Fruit fly (Drosophila melanogaster) whole organism, prepupa: ENCODE data around the gene spz.
A peak's percentile ranks its signal among the peaks of the same experiment; 100 is the strongest.

Experiments used
- Blimp-1 ChIP-seq: fragments of 200-800 bp; sonication (Bioruptor generic); optimal IDR thresholded peaks from 3 replicates; lab custom pipeline; 2017; ENCODE audit warnings: missing biosample characterization, missing genetic modification characterization, mild to moderate bottlenecking, moderate library complexity, missing genetic modification reagents
- CG10631 ChIP-seq: fragments of 200-800 bp; sonication (Bioruptor generic); optimal IDR thresholded peaks from 2 replicates; lab custom pipeline; 2016; ENCODE audit warnings: missing biosample characterization, missing genetic modification characterization
- CG10669 ChIP-seq: fragments of 200-800 bp; sonication (Bioruptor generic); optimal IDR thresholded peaks from 3 replicates; lab custom pipeline; 2018; ENCODE audit warnings: missing biosample characterization, mild to moderate bottlenecking, missing genetic modification characterization, moderate library complexity
- CG11762 ChIP-seq: fragments of 200-800 bp; sonication (Bioruptor generic); optimal IDR thresholded peaks from 3 replicates; lab custom pipeline; 2016; ENCODE audit warnings: missing biosample characterization, missing genetic modification characterization; ENCODE audit not compliant: insufficient read depth
- CG1621 ChIP-seq: fragments of 200-800 bp; sonication (Bioruptor generic); optimal IDR thresholded peaks from 3 replicates; lab custom pipeline; 2018; ENCODE audit warnings: missing biosample characterization, mild to moderate bottlenecking, missing genetic modification characterization
- CG3032 ChIP-seq: fragments of 200-800 bp; optimal IDR thresholded peaks from 2 replicates; lab custom pipeline; 2019; ENCODE audit warnings: missing biosample characterization, mild to moderate bottlenecking, missing genetic modification characterization, moderate library complexity
- CG32006 ChIP-seq: fragments of 200-800 bp; sonication (Bioruptor generic); optimal IDR thresholded peaks from 3 replicates; lab custom pipeline; 2017; ENCODE audit warnings: missing biosample characterization, mild to moderate bottlenecking, missing genetic modification characterization
- CG34406 ChIP-seq: fragments of 200-800 bp; sonication (Bioruptor generic); optimal IDR thresholded peaks from 3 replicates; lab custom pipeline; 2016; ENCODE audit warnings: missing biosample characterization, missing genetic modification characterization
- CG6276 ChIP-seq: fragments of 200-800 bp; sonication (Bioruptor generic); optimal IDR thresholded peaks from 2 replicates; lab custom pipeline; 2017; ENCODE audit warnings: missing biosample characterization, mild to moderate bottlenecking, missing genetic modification characterization
- CG6854 ChIP-seq: fragments of 200-800 bp; sonication (Bioruptor generic); optimal IDR thresholded peaks from 2 replicates; lab custom pipeline; 2017; ENCODE audit warnings: missing biosample characterization, mild to moderate bottlenecking, missing genetic modification characterization
- Eip75B ChIP-seq: fragments of 200-800 bp; sonication (Bioruptor generic); optimal IDR thresholded peaks from 3 replicates; lab custom pipeline; 2016; ENCODE audit warnings: missing biosample characterization, missing genetic modification characterization
- Eip78C ChIP-seq: fragments of 200-800 bp; sonication (Bioruptor generic); peaks from one replicate; lab custom pipeline; 2016; ENCODE audit warnings: missing biosample characterization, missing genetic modification characterization
- Ets21C ChIP-seq: fragments of 200-800 bp; sonication (Bioruptor generic); optimal IDR thresholded peaks from 3 replicates; lab custom pipeline; 2016; ENCODE audit warnings: missing biosample characterization, missing genetic modification characterization
- Hr38 ChIP-seq: sonication (Bioruptor generic); optimal IDR thresholded peaks from 2 replicates; lab custom pipeline; 2016; ENCODE audit warnings: missing biosample characterization, missing genetic modification characterization
- Hr4 ChIP-seq: fragments of 200-800 bp; sonication (Bioruptor generic); optimal IDR thresholded peaks from 3 replicates; lab custom pipeline; 2016; ENCODE audit warnings: missing biosample characterization, missing genetic modification characterization
- Lpt ChIP-seq: fragments of 200-800 bp; sonication (Bioruptor generic); optimal IDR thresholded peaks from 3 replicates; lab custom pipeline; 2016; ENCODE audit warnings: missing biosample characterization, missing genetic modification characterization
- Met ChIP-seq: fragments of 200-800 bp; sonication (Bioruptor generic); optimal IDR thresholded peaks from 3 replicates; lab custom pipeline; 2016; ENCODE audit warnings: missing biosample characterization, missing genetic modification characterization
- Sox102F ChIP-seq: fragments of 200-800 bp; sonication (Bioruptor generic); optimal IDR thresholded peaks from 2 replicates; lab custom pipeline; 2016; ENCODE audit warnings: missing biosample characterization, mild to moderate bottlenecking, missing genetic modification characterization
- Sox14 ChIP-seq: fragments of 200-800 bp; sonication (Bioruptor generic); optimal IDR thresholded peaks from 3 replicates; lab custom pipeline; 2016; ENCODE audit warnings: missing biosample characterization, missing genetic modification characterization
- acj6 ChIP-seq: fragments of 200-800 bp; sonication (Bioruptor generic); optimal IDR thresholded peaks from 3 replicates; lab custom pipeline; 2016; ENCODE audit warnings: missing biosample characterization, missing genetic modification characterization
- dac ChIP-seq: fragments of 200-800 bp; sonication (Bioruptor generic); optimal IDR thresholded peaks from 2 replicates; lab custom pipeline; 2017; ENCODE audit warnings: missing biosample characterization, mild to moderate bottlenecking, missing genetic modification characterization
- dsx ChIP-seq: fragments of 200-800 bp; optimal IDR thresholded peaks from 3 replicates; lab custom pipeline; 2019; ENCODE audit warnings: missing biosample characterization, mild to moderate bottlenecking, missing genetic modification characterization, moderate library complexity; ENCODE audit not compliant: poor library complexity, severe bottlenecking
- esn ChIP-seq: fragments of 200-800 bp; sonication (Bioruptor generic); optimal IDR thresholded peaks from 2 replicates; lab custom pipeline; 2016; ENCODE audit warnings: missing biosample characterization, mild to moderate bottlenecking, missing genetic modification characterization, moderate library complexity
- fd59A ChIP-seq: fragments of 200-800 bp; sonication (Bioruptor generic); optimal IDR thresholded peaks from 2 replicates; lab custom pipeline; 2017; ENCODE audit warnings: missing biosample characterization, mild to moderate bottlenecking, missing genetic modification characterization, missing genetic modification reagents
- fkh ChIP-seq: fragments of 200-800 bp; sonication (Bioruptor generic); optimal IDR thresholded peaks from 3 replicates; lab custom pipeline; 2017; ENCODE audit warnings: missing biosample characterization, mild to moderate bottlenecking, missing genetic modification characterization, moderate library complexity
- salr ChIP-seq, 2 experiments: fragments of 200-800 bp; sonication (Bioruptor generic); optimal IDR thresholded peaks; 3 replicates each; lab custom pipeline; 2016 to 2018; ENCODE audit warnings: missing biosample characterization in 2 of 2, missing genetic modification characterization in 2 of 2, mild to moderate bottlenecking in 1 of 2
- ss ChIP-seq, 2 experiments: fragments of 200-800 bp; sonication (Bioruptor generic); optimal IDR thresholded peaks; 2 replicates in 1 of 2; 3 replicates in 1 of 2; lab custom pipeline; 2017 to 2018; ENCODE audit warnings: mild to moderate bottlenecking in 2 of 2, missing biosample characterization in 2 of 2, missing genetic modification characterization in 2 of 2, moderate library complexity in 1 of 2
- svp ChIP-seq: fragments of 200-800 bp; sonication (Bioruptor generic); peaks from one replicate; lab custom pipeline; 2016; ENCODE audit warnings: missing biosample characterization, missing genetic modification characterization
- topi ChIP-seq: fragments of 200-800 bp; sonication (Bioruptor generic); optimal IDR thresholded peaks from 3 replicates; lab custom pipeline; 2016; ENCODE audit warnings: missing biosample characterization, missing genetic modification characterization
- vri ChIP-seq: fragments of 200-800 bp; sonication (Bioruptor generic); optimal IDR thresholded peaks from 3 replicates; lab custom pipeline; 2016; ENCODE audit warnings: missing biosample characterization, mild to moderate bottlenecking, missing genetic modification characterization

spz gene

dm6 chr3R:27069201-27069600, 669 bp downstream of the spz start (continued):
- no peak for TF ChIP-seq Hr38 (GFP tag; lab: Kevin White, UChicago)
- TF ChIP-seq CG10631 (GFP tag; lab: Kevin White, UChicago) = no peak
- peak; percentile 38 for TF ChIP-seq CG1621
- no peak for TF ChIP-seq CG34406
- TF ChIP-seq Sox14 (GFP tag; lab: Kevin White, UChicago) = no peak
- TF ChIP-seq acj6 (GFP tag; lab: Kevin White, UChicago) = no peak
- peak; percentile 37 for TF ChIP-seq CG6276 (GFP tag; lab: Kevin White, UChicago)
- TF ChIP-seq, all 60 proteins: peak for 15

DNA sequence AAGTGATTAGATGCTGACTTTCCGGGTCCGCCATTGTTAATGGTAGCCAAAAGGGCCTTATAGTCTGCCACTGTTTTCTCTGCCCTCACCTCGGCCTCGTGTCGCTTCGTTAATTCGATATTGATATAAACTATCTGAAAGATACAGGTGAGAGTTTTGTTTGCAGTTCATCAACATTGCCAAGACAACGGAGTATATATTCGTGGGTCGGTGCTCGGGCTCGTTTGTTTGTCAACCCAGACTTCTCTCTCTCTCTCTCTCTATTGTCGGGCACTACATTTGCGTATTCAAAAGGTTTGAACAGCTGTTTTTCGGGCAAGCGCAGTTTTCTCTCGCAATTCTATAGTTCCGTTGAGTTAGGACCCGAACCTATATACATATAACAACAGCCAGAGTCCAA, 2.5 kb downstream of the spz start:
- TF ChIP-seq fkh (GFP tag; lab: Kevin White, UChicago) = peak; percentile 89
- TF ChIP-seq Eip75B (GFP tag; lab: Kevin White, UChicago) = no peak

DNA sequence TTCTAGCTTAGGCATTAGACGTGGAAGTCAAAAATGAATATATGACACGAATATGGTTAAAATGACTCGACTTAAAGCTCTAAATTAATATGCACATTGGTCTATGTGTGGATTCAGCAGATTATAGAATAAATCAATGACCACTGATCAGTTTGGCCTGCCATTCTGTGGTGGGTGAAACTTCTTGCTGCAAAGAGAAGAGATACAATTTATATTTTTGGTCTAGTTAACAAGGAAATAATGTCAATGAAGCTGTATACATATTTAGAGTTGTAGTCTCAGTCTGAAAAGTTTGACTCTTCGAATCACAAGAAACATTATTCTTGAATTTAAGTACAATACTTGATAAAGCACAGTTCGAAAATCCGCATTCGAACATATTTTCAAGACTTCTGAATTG, 4.7 kb downstream of the spz start, which contains the start of gene CG43935:
Gene CG43935, plus strand, starts transcription at position 301 of the 400 bp plus-strand sequence.
- TF ChIP-seq svp (GFP tag; lab: Kevin White, UChicago) = no peak
- TF ChIP-seq Blimp-1 (GFP tag; lab: Kevin White, UChicago) = no peak
- TF ChIP-seq CG10669 = no peak
- no peak for TF ChIP-seq Lpt (GFP tag; lab: Kevin White, UChicago)
- no peak for TF ChIP-seq Ets21C (GFP tag; lab: Kevin White, UChicago)
- no peak for TF ChIP-seq salr (GFP tag; optimal IDR thresholded peaks at IDR 0.05; lab: Kevin White, UChicago)
- no peak for TF ChIP-seq Sox102F (GFP tag; lab: Kevin White, UChicago)
- no peak for TF ChIP-seq CG11762

DNA sequence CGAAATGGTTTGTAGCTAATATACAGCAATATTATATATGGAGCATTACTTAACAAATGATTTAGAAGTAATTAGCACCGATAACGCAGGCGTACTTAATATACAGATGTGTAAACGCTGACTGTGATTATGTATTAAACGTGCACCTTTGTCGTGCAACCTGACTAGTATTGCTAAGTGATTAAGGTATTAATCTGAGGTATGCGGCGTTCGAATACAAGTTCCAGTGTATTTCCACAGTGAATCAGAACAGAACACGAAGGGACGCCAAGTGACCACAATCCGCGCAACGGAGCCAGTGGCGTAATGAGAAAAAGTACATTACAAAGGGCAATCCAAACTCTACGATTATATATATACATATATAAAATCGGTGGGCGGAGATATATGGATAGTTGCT, 5.8 kb downstream of the spz start, which contains the start of gene Nep5:
Gene Nep5, minus strand, starts transcription at position 101 of the 400 bp plus-strand sequence.
- TF ChIP-seq CG6854 = no peak
- TF ChIP-seq CG34406 = no peak
- TF ChIP-seq fd59A (GFP tag; lab: Kevin White, UChicago) = no peak
- no peak for TF ChIP-seq Eip78C (GFP tag; lab: Kevin White, UChicago)
- no peak for TF ChIP-seq CG3032 (tag; lab: Kevin White, UChicago)
- TF ChIP-seq Met (GFP tag; lab: Kevin White, UChicago) = no peak
- TF ChIP-seq svp (GFP tag; lab: Kevin White, UChicago) = no peak
- no peak for TF ChIP-seq CG10631 (GFP tag; lab: Kevin White, UChicago)
- TF ChIP-seq CG32006 (GFP tag; lab: Kevin White, UChicago) = no peak
- no peak for TF ChIP-seq ss (GFP tag; optimal IDR thresholded peaks at IDR 0.05; lab: Kevin White, UChicago)
- TF ChIP-seq Hr4 = no peak
- no peak for TF ChIP-seq acj6 (GFP tag; lab: Kevin White, UChicago)
- no peak for TF ChIP-seq CG10669
- TF ChIP-seq CG1621 = no peak
- TF ChIP-seq dsx (GFP tag; lab: Kevin White, UChicago) = no peak
- no peak for TF ChIP-seq salr (GFP tag; optimal IDR thresholded peaks at IDR 0.05; lab: Kevin White, UChicago)
- no peak for TF ChIP-seq Eip75B (GFP tag; lab: Kevin White, UChicago)
- no peak for TF ChIP-seq Sox14 (GFP tag; lab: Kevin White, UChicago)
- no peak for TF ChIP-seq Lpt (GFP tag; lab: Kevin White, UChicago)

dm6 chr3R:27061916-27062315, 8.0 kb downstream of the spz start, which contains the start of gene CG34292:
CG34292 (plus strand) TSS chr3R:27062216.
- TF ChIP-seq topi (GFP tag; lab: Kevin White, UChicago) (no peak), ss (GFP tag; optimal IDR thresholded peaks at IDR 0.05; lab: Kevin White, UChicago) (no peak)

- TF ChIP-seq CG6854 = no peak
- TF ChIP-seq Hr38 (GFP tag; lab: Kevin White, UChicago) = no peak
- TF ChIP-seq Lpt (GFP tag; lab: Kevin White, UChicago) = no peak
- no peak for TF ChIP-seq dac (GFP tag; lab: Kevin White, UChicago)
- no peak for TF ChIP-seq Eip75B (GFP tag; lab: Kevin White, UChicago)
- TF ChIP-seq Met (GFP tag; lab: Kevin White, UChicago) = no peak
- TF ChIP-seq vri (GFP tag; lab: Kevin White, UChicago) = no peak
- TF ChIP-seq svp (GFP tag; lab: Kevin White, UChicago) = peak; percentile 86
- no peak for TF ChIP-seq esn (GFP tag; lab: Kevin White, UChicago)
Measured at dm6 chr3R:27056152-27056551, 13.7 kb downstream of the spz start.
